Worm (Caenorhabditis elegans) whole organism, L1 larva: ENCODE measurements around the gene ZC53.22.

Source experiments
- ama-1 ChIP-seq: fragments of 150-350 bp; optimal IDR thresholded peaks from 2 replicates; lab custom pipeline; 2014
- efl-1 ChIP-seq, 4 experiments: fragments of 150-350 bp; optimal IDR thresholded peaks in 3 of 4; peaks in 1 of 4; 1 replicate in 1 of 4; 2 replicates in 3 of 4; lab custom pipeline; 2014; ENCODE audit warnings: missing biosample characterization in 2 of 4, missing genetic modification characterization in 2 of 4, missing genetic modification reagents in 2 of 4
- fkh-8 ChIP-seq: sonication (generic microtip); optimal IDR thresholded peaks from 2 replicates; lab custom pipeline; 2016; ENCODE audit warnings: mild to moderate bottlenecking, missing genetic modification characterization, missing compliant biosample characterization
- lin-13 ChIP-seq: fragments of 150-350 bp; optimal IDR thresholded peaks from 2 replicates; lab custom pipeline; 2014; ENCODE audit warnings: missing biosample characterization, missing genetic modification reagents, missing genetic modification characterization
- unc-130 ChIP-seq: fragments of 150-350 bp; optimal IDR thresholded peaks from 2 replicates; lab custom pipeline; 2017; ENCODE audit warnings: missing biosample characterization, missing genetic modification characterization, inconsistent platforms
- unc-62 ChIP-seq: fragments of 150-350 bp; optimal IDR thresholded peaks from 2 replicates; lab custom pipeline; 2014; ENCODE audit warnings: missing biosample characterization, missing genetic modification reagents, missing genetic modification characterization
- unc-98 ChIP-seq: fragments of 200-800 bp; sonication (Bioruptor generic); IDR thresholded peaks from 2 replicates; pipeline ENCODE4 v1.3.6; 2022; ENCODE audit warnings: missing genetic modification characterization, missing compliant biosample characterization
- ztf-4 ChIP-seq: fragments of 150-350 bp; optimal IDR thresholded peaks from 2 replicates; lab custom pipeline; 2014; ENCODE audit warnings: missing biosample characterization, missing genetic modification characterization

DNA sequence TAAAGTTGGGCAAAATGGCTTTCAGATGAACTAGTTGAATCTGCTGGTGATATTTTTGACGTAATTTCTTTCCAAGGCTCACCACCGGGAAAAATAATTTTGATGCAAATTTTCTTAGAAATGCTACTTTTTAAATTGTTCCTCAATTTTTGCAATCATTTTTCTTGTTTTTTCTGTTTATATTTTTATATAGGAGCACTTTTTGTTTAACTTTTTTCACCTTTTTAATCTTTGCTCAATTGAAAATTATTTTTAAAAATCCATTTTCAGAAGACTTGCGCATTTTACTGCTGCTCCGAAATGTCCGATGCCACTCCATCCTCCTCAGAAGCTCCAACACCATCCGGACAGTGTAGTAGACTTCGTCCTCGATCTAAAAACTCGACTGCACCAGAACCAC lies 5.0 kb downstream of the ZC53.22 start, which contains the start of gene dot-1.5:
- TF ChIP-seq fkh-8 (tag; lab: Kevin White, UChicago) = no peak
- TF ChIP-seq ztf-4 = no peak
- no peak for TF ChIP-seq unc-62 (GFP tag; lab: Kevin White, UChicago)
- no peak for TF ChIP-seq unc-130
- TF ChIP-seq unc-98 = no peak
- TF ChIP-seq lin-13 (GFP tag; lab: Kevin White, UChicago) = no peak
- TF ChIP-seq efl-1 (optimal IDR thresholded peaks at IDR 0.05; lab: Kevin White, UChicago) = no peak
- no peak for TF ChIP-seq efl-1 (GFP tag; optimal IDR thresholded peaks at IDR 0.05 in 1 of 2; lab: Kevin White, UChicago)
- TF ChIP-seq ama-1 (lab: Kevin White, UChicago) = no peak
